Worm (Caenorhabditis elegans): ENCODE results near the gene T26A5.6.

DNA sequence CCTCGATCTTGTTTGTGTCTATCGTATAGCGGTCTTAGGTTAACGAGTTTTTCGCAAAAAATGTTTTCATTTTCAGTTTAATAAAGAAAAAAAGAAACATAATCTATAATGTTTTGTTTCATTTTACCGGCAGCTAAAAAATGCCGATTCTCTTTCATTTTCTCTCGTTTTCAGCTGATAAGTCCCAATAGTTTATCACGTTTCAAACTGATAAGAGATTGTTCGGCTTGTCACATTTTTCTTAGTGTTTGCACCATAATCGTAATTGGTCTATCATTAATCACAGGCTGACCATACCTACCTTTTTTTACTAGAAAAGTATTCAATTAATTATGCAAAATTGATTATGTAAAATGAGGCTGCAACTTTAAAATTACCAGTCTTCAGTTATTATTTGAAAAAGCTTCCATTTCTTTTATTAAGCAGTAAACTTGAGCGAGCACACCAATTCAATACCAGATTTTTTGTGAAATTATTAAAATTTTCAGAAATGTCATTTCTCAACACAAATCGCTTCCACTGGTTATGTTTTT lies 44.8 kb upstream of the T26A5.6 start, which contains the start of gene F23F12.13:
- TF ChIP-seq unc-62 (GFP tag; optimal IDR thresholded peaks at IDR 0.05 in 1 of 2) (no peak), unc-62 (tag; optimal IDR thresholded peaks at IDR 0.05) (no peak), mdl-1 (tag; optimal IDR thresholded peaks at IDR 0.05) (no peak)

Measured in whole organism, L4 larva.